Fruit fly (Drosophila melanogaster): ENCODE measurements around the gene CG7126.

Gene CG7126

DNA sequence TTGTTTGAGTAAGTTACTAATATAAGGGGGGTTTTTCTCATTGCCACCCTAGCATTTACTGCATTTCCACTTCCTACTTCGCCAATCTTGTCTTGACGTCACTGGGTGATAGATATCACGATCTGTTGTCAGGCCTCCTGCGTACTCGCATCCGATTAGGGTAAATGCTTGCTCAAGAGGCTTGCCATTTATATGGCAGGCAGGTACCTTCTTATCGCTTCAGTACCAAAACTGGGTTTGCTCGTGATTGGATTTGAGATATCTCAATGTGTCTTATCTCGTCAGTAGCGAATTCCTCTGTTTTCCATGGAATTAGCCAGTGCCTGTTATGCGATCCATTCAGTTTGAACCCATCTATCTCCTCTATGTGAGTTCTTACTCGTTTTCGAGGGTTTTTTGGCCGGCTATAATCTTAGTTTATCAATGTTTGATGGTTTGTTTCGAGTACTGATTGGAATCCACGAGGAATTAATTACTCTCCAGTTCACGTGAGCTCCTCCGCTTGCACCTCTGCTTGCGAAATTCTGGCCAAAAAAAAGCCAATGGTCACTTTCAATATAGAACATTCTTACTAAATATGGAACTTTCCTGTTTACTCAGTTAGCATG lies 21.7 kb downstream of the CG7126 start:
- TF ChIP-seq Ssrp (tag; optimal IDR thresholded peaks at IDR 0.05) (no peak), CG2120 (GFP tag; optimal IDR thresholded peaks at IDR 0.05) (no peak), CG11696 (GFP tag; IDR thresholded peaks at IDR 0.05) (no peak), CG13624 (GFP tag; optimal IDR thresholded peaks at IDR 0.05) (no peak), lov (optimal IDR thresholded peaks at IDR 0.05) (no peak), lov (GFP tag; IDR thresholded peaks at IDR 0.05) (no peak), HmgZ (tag; optimal IDR thresholded peaks at IDR 0.05) (no peak), CG10543 (GFP tag; optimal IDR thresholded peaks at IDR 0.05) (no peak), grn (GFP tag; optimal IDR thresholded peaks at IDR 0.05) (peak; percentile 64), abd-A (tag; optimal IDR thresholded peaks at IDR 0.05) (no peak), so (GFP tag; IDR thresholded peaks at IDR 0.05) (no peak), ranshi (GFP tag; IDR thresholded peaks at IDR 0.05) (no peak), CG16863 (GFP tag; optimal IDR thresholded peaks at IDR 0.05) (no peak), CG9437 (GFP tag; optimal IDR thresholded peaks at IDR 0.05) (no peak), CG9609 (GFP tag; optimal IDR thresholded peaks at IDR 0.05) (no peak), Vsx1 (GFP tag; optimal IDR thresholded peaks at IDR 0.05) (no peak), CG11093 (GFP tag; IDR thresholded peaks at IDR 0.05) (no peak), CG31365 (tag; optimal IDR thresholded peaks at IDR 0.05) (no peak), corto (GFP tag; optimal IDR thresholded peaks at IDR 0.05) (no peak), CG1602 (GFP tag; optimal IDR thresholded peaks at IDR 0.05) (no peak), CG1647 (GFP tag; optimal IDR thresholded peaks at IDR 0.05) (no peak), zfh1 (GFP tag; IDR thresholded peaks at IDR 0.05) (no peak), cwo (GFP tag; optimal IDR thresholded peaks at IDR 0.05) (peak; percentile 71), CG13424 (tag; optimal IDR thresholded peaks at IDR 0.05) (no peak), Pdp1 (GFP tag; optimal IDR thresholded peaks at IDR 0.05) (peak in 1 of 2 experiments; percentile 14), wek (GFP tag; optimal IDR thresholded peaks at IDR 0.05) (no peak), CG12071 (GFP tag; optimal IDR thresholded peaks at IDR 0.05) (no peak), CG6791 (GFP tag; IDR thresholded peaks at IDR 0.05; ENCODE audit: partially characterized antibody) (no peak), jumu (GFP tag; optimal IDR thresholded peaks at IDR 0.05) (no peak), CG15479 (GFP tag; optimal IDR thresholded peaks at IDR 0.05) (peak; percentile 99), wor (GFP tag; IDR thresholded peaks at IDR 0.05) (no peak), CG12744 (GFP tag; optimal IDR thresholded peaks at IDR 0.05) (no peak), mirr (GFP tag; optimal IDR thresholded peaks at IDR 0.05) (peak; percentile 26), YL-1 (GFP tag; optimal IDR thresholded peaks at IDR 0.05) (no peak), p53 (GFP tag; optimal IDR thresholded peaks at IDR 0.05) (no peak), CG15601 (tag; optimal IDR thresholded peaks at IDR 0.05) (no peak), jing (GFP tag; optimal IDR thresholded peaks at IDR 0.05) (no peak), CG9932 (GFP tag; IDR thresholded peaks at IDR 0.05) (no peak), Meics (GFP tag; optimal IDR thresholded peaks at IDR 0.05) (no peak), exex (tag; optimal IDR thresholded peaks at IDR 0.05) (peak; percentile 66), CG8944 (GFP tag; optimal IDR thresholded peaks at IDR 0.05) (no peak), ham (GFP tag; IDR thresholded peaks at IDR 0.05) (no peak), CG18619 (GFP tag; optimal IDR thresholded peaks at IDR 0.05) (no peak), CG30020 (tag; optimal IDR thresholded peaks at IDR 0.05) (no peak), chinmo (GFP tag; IDR thresholded peaks at IDR 0.05; ENCODE audit: partially characterized antibody) (0 out of 4 replicates have a peak, but pooled peaks have one; percentile 11), Med (GFP tag) (no peak), CG4730 (GFP tag; IDR thresholded peaks at IDR 0.05) (no peak), sug (tag; optimal IDR thresholded peaks at IDR 0.05) (peak; percentile 72), bsh (GFP tag; optimal IDR thresholded peaks at IDR 0.05) (no peak)
